Worm (Caenorhabditis elegans) whole organism, L3 larva: ENCODE measurements around the gene F13H6.5.

Source experiments
- ZK546.5 ChIP-seq: sonication (generic microtip); optimal IDR thresholded peaks from 2 replicates; lab custom pipeline; 2017; ENCODE audit warnings: missing biosample characterization, missing genetic modification characterization
- sea-2 ChIP-seq: fragments of 150-350 bp; sonication (generic microtip); optimal IDR thresholded peaks from 4 replicates; lab custom pipeline; 2014; ENCODE audit warnings: missing biosample characterization, missing genetic modification reagents, missing genetic modification characterization
- unc-62 ChIP-seq: fragments of 150-350 bp; sonication (generic microtip); optimal IDR thresholded peaks from 4 replicates; lab custom pipeline; 2014; ENCODE audit warnings: missing biosample characterization, missing genetic modification reagents, missing genetic modification characterization

ce11 chrV:6336108-6336507 is 38.6 kb downstream of the F13H6.5 start, which contains the start of gene T28C12.6:
- TF ChIP-seq ZK546.5 (tag; lab: Kevin White, UChicago) = no peak
- no peak for TF ChIP-seq sea-2 (GFP tag; lab: Kevin White, UChicago)
- TF ChIP-seq unc-62 = no peak
